Fruit fly (Drosophila melanogaster) whole organism: Measurements from ENCODE around the gene CG13003.

ENCODE experiments used
- CG8478 ChIP-seq: fragments of >200 bp; optimal IDR thresholded peaks from 2 replicates; lab custom pipeline; 2018; ENCODE audit warnings: inconsistent platforms
- Dll ChIP-seq: fragments of >200 bp; optimal IDR thresholded peaks from 2 replicates; lab custom pipeline; 2017
- EcR ChIP-seq, 2 experiments: fragments of >200 bp; optimal IDR thresholded peaks; 2 replicates each; lab custom pipeline; 2017; ENCODE audit warnings: missing biosample characterization in 2 of 2, missing genetic modification characterization in 2 of 2, missing genetic modification reagents in 2 of 2
- pan ChIP-seq: fragments of >200 bp; optimal IDR thresholded peaks from 2 replicates; lab custom pipeline; 2017
- psq ChIP-seq: fragments of >200 bp; optimal IDR thresholded peaks from 2 replicates; lab custom pipeline; 2017
- usp ChIP-seq: fragments of >200 bp; optimal IDR thresholded peaks from 2 replicates; lab custom pipeline; 2017; ENCODE audit warnings: missing biosample characterization, missing genetic modification characterization, mixed read lengths

The CG13003 gene

dm6 chrX:16876425-16876824 lies at the start of gene CG13003:
Gene CG13003, minus strand, starts transcription at chrX:16876544.
- TF ChIP-seq usp (GFP tag; lab: Kevin White, UChicago) (no peak), psq (no peak), Dll (lab: Kevin White, UChicago) (no peak), EcR (GFP tag; optimal IDR thresholded peaks at IDR 0.05; lab: Kevin White, UChicago) (no peak), CG8478 (lab: Kevin White, UChicago) (no peak), pan (lab: Kevin White, UChicago) (no peak)

dm6 chrX:16924069-16924721 lies 47.9 kb upstream of the CG13003 start:
- TF ChIP-seq pan (lab: Kevin White, UChicago) (no peak), EcR (GFP tag; optimal IDR thresholded peaks at IDR 0.05; lab: Kevin White, UChicago) (no peak), psq (no peak), Dll (lab: Kevin White, UChicago) (no peak), usp (GFP tag; lab: Kevin White, UChicago) (no peak), CG8478 (lab: Kevin White, UChicago) (no peak)

dm6 chrX:16923503-16923902 lies 47.2 kb upstream of the CG13003 start:
- TF ChIP-seq psq (no peak), CG8478 (lab: Kevin White, UChicago) (no peak), usp (GFP tag; lab: Kevin White, UChicago) (no peak), Dll (lab: Kevin White, UChicago) (no peak), pan (lab: Kevin White, UChicago) (no peak)

- TF ChIP-seq usp (GFP tag; lab: Kevin White, UChicago) (no peak), CG8478 (lab: Kevin White, UChicago) (no peak), pan (lab: Kevin White, UChicago) (no peak), psq (no peak), Dll (lab: Kevin White, UChicago) (no peak), EcR (GFP tag; optimal IDR thresholded peaks at IDR 0.05; lab: Kevin White, UChicago) (no peak)
Observed at dm6 chrX:16922626-16923025, 46.3 kb upstream of the CG13003 start.

- TF ChIP-seq pan (lab: Kevin White, UChicago): no peak
- TF ChIP-seq EcR (GFP tag; optimal IDR thresholded peaks at IDR 0.05; lab: Kevin White, UChicago): no peak
- TF ChIP-seq CG8478 (lab: Kevin White, UChicago): no peak
- no peak for TF ChIP-seq Dll (lab: Kevin White, UChicago)
- TF ChIP-seq usp (GFP tag; lab: Kevin White, UChicago): no peak
- no peak for TF ChIP-seq psq
Observed at dm6 chrX:16920682-16921286, 44.4 kb upstream of the CG13003 start.

- TF ChIP-seq pan (lab: Kevin White, UChicago) (no peak), Dll (lab: Kevin White, UChicago) (no peak), usp (GFP tag; lab: Kevin White, UChicago) (no peak), EcR (GFP tag; optimal IDR thresholded peaks at IDR 0.05; lab: Kevin White, UChicago) (no peak), CG8478 (lab: Kevin White, UChicago) (no peak), psq (no peak)
Observed at dm6 chrX:16918767-16919336, 42.5 kb upstream of the CG13003 start.

dm6 chrX:16917462-16917861 lies 41.1 kb upstream of the CG13003 start:
- TF ChIP-seq psq (no peak), EcR (GFP tag; optimal IDR thresholded peaks at IDR 0.05; lab: Kevin White, UChicago) (no peak), pan (lab: Kevin White, UChicago) (no peak), usp (GFP tag; lab: Kevin White, UChicago) (no peak), Dll (lab: Kevin White, UChicago) (no peak), CG8478 (lab: Kevin White, UChicago) (no peak)

dm6 chrX:16912965-16913755 lies 36.8 kb upstream of the CG13003 start, which contains the start of gene CG4928:
Gene CG4928, plus strand, starts transcription at chrX:16913180.
- TF ChIP-seq usp (GFP tag; lab: Kevin White, UChicago): no peak
- TF ChIP-seq Dll (lab: Kevin White, UChicago): no peak
- no peak for TF ChIP-seq CG8478 (lab: Kevin White, UChicago)
- no peak for TF ChIP-seq EcR (GFP tag; optimal IDR thresholded peaks at IDR 0.05; lab: Kevin White, UChicago)

dm6 chrX:16911962-16912361 lies 35.6 kb upstream of the CG13003 start:
- TF ChIP-seq usp (GFP tag; lab: Kevin White, UChicago): no peak
- TF ChIP-seq psq: no peak
- no peak for TF ChIP-seq EcR (GFP tag; optimal IDR thresholded peaks at IDR 0.05; lab: Kevin White, UChicago)
- TF ChIP-seq pan (lab: Kevin White, UChicago): no peak
- TF ChIP-seq CG8478 (lab: Kevin White, UChicago): no peak
- no peak for TF ChIP-seq Dll (lab: Kevin White, UChicago)

- TF ChIP-seq pan (lab: Kevin White, UChicago) (no peak), Dll (lab: Kevin White, UChicago) (no peak), EcR (GFP tag; optimal IDR thresholded peaks at IDR 0.05; lab: Kevin White, UChicago) (no peak), CG8478 (lab: Kevin White, UChicago) (no peak), psq (no peak)
Observed at dm6 chrX:16909886-16910285, 33.5 kb upstream of the CG13003 start.

dm6 chrX:16909297-16909696 lies 33.0 kb upstream of the CG13003 start:
- TF ChIP-seq Dll (lab: Kevin White, UChicago): no peak
- TF ChIP-seq usp (GFP tag; lab: Kevin White, UChicago): no peak
- TF ChIP-seq EcR (GFP tag; optimal IDR thresholded peaks at IDR 0.05; lab: Kevin White, UChicago): no peak
- no peak for TF ChIP-seq pan (lab: Kevin White, UChicago)
- no peak for TF ChIP-seq psq
- no peak for TF ChIP-seq CG8478 (lab: Kevin White, UChicago)
